Worm (Caenorhabditis elegans) whole organism, L2 larva: Measurements from ENCODE around the gene C51E3.9.

Experiments used
- ZK546.5 ChIP-seq: sonication (generic microtip); optimal IDR thresholded peaks from 2 replicates; lab custom pipeline; 2017; ENCODE audit warnings: missing biosample characterization, missing genetic modification characterization
- elt-1 ChIP-seq: fragments of 150-350 bp; optimal IDR thresholded peaks from 2 replicates; lab custom pipeline; 2014; ENCODE audit warnings: missing biosample characterization, missing genetic modification characterization
- lin-39 ChIP-seq: fragments of 150-350 bp; optimal IDR thresholded peaks from 2 replicates; lab custom pipeline; 2014; ENCODE audit warnings: missing biosample characterization, missing genetic modification reagents, missing genetic modification characterization

- TF ChIP-seq ZK546.5 (tag; lab: Kevin White, UChicago) (no peak), lin-39 (tag; lab: Kevin White, UChicago) (no peak), elt-1 (tag; lab: Kevin White, UChicago) (no peak)
Measured at ce11 chrV:10117465-10117864, 28.3 kb upstream of the C51E3.9 start, which contains the start of gene C08B6.5.
